Worm (Caenorhabditis elegans): ENCODE measurements around the gene metl-1.

The metl-1 gene

ce11 chrII:11452498-11453005, 20.8 kb downstream of the metl-1 start, which contains the start of gene rsp-2:
TSS of gene rsp-2 (minus strand) at chrII:11452955.
- TF ChIP-seq lin-32 (GFP tag; optimal IDR thresholded peaks at IDR 0.05), result no peak
- TF ChIP-seq snpc-4 (tag; optimal IDR thresholded peaks at IDR 0.05), result no peak
- no peak for TF ChIP-seq zip-8 (tag; optimal IDR thresholded peaks at IDR 0.05)
- no peak for TF ChIP-seq ham-2 (GFP tag; optimal IDR thresholded peaks at IDR 0.05)
- no peak for TF ChIP-seq nhr-76 (tag; optimal IDR thresholded peaks at IDR 0.05)
- no peak for TF ChIP-seq hlh-1 (tag; optimal IDR thresholded peaks at IDR 0.05)
- no peak for TF ChIP-seq unc-120 (tag; optimal IDR thresholded peaks at IDR 0.05; ENCODE audit: poor library complexity, severe bottlenecking)
- TF ChIP-seq bed-3 (GFP tag; optimal IDR thresholded peaks at IDR 0.05), result no peak
- TF ChIP-seq elt-3 (tag; optimal IDR thresholded peaks at IDR 0.05), result no peak
- TF ChIP-seq unc-39 (tag; optimal IDR thresholded peaks at IDR 0.05), result no peak
- TF ChIP-seq drap-1 (GFP tag; optimal IDR thresholded peaks at IDR 0.05), result no peak
- TF ChIP-seq cnd-1 (tag; optimal IDR thresholded peaks at IDR 0.05), result no peak
- TF ChIP-seq ceh-39 (tag; optimal IDR thresholded peaks at IDR 0.05), result no peak
- no peak for TF ChIP-seq mep-1 (tag; optimal IDR thresholded peaks at IDR 0.05)
- TF ChIP-seq nhr-237 (tag; optimal IDR thresholded peaks at IDR 0.05), result no peak
- no peak for TF ChIP-seq sem-2 (GFP tag; optimal IDR thresholded peaks at IDR 0.05)

- no peak for TF ChIP-seq cnd-1 (tag; optimal IDR thresholded peaks at IDR 0.05)
Measured at ce11 chrII:11451738-11452137, 21.6 kb downstream of the metl-1 start.

ce11 chrII:11450882-11451281, 22.5 kb downstream of the metl-1 start:
- TF ChIP-seq unc-62 (GFP tag; optimal IDR thresholded peaks at IDR 0.05) (no peak), cnd-1 (tag; optimal IDR thresholded peaks at IDR 0.05) (no peak), drap-1 (GFP tag; optimal IDR thresholded peaks at IDR 0.05) (no peak), M03D4.4 (tag; optimal IDR thresholded peaks at IDR 0.05) (no peak), ceh-43 (GFP tag; optimal IDR thresholded peaks at IDR 0.05) (no peak), ces-1 (GFP tag; optimal IDR thresholded peaks at IDR 0.05) (no peak), nhr-28 (tag; optimal IDR thresholded peaks at IDR 0.05) (no peak)

- TF ChIP-seq hlh-1 (tag; optimal IDR thresholded peaks at IDR 0.05), result no peak
- no peak for TF ChIP-seq lsy-2 (tag; optimal IDR thresholded peaks at IDR 0.05)
- no peak for TF ChIP-seq ztf-11 (tag; optimal IDR thresholded peaks at IDR 0.05)
- TF ChIP-seq drap-1 (GFP tag; optimal IDR thresholded peaks at IDR 0.05), result no peak
- TF ChIP-seq unc-62 (GFP tag; optimal IDR thresholded peaks at IDR 0.05), result no peak
- no peak for TF ChIP-seq snpc-4 (tag; optimal IDR thresholded peaks at IDR 0.05)
- no peak for TF ChIP-seq zip-8 (tag; optimal IDR thresholded peaks at IDR 0.05)
- TF ChIP-seq nhr-2 (tag; optimal IDR thresholded peaks at IDR 0.05), result no peak
- no peak for TF ChIP-seq unc-120 (tag; optimal IDR thresholded peaks at IDR 0.05; ENCODE audit: poor library complexity, severe bottlenecking)
- TF ChIP-seq lin-13 (tag; optimal IDR thresholded peaks at IDR 0.05), result no peak
- TF ChIP-seq lin-32 (GFP tag; optimal IDR thresholded peaks at IDR 0.05), result no peak
Measured at ce11 chrII:11448753-11449152, 24.6 kb downstream of the metl-1 start, which contains the start of gene W02B12.1. TSS of gene W02B12.1 (plus strand) at chrII:11449021.

- TF ChIP-seq lin-13 (tag; optimal IDR thresholded peaks at IDR 0.05) (no peak), ceh-43 (GFP tag; optimal IDR thresholded peaks at IDR 0.05) (no peak), unc-120 (tag; optimal IDR thresholded peaks at IDR 0.05; ENCODE audit: poor library complexity, severe bottlenecking) (no peak), nhr-76 (tag; optimal IDR thresholded peaks at IDR 0.05) (no peak), hlh-1 (tag; optimal IDR thresholded peaks at IDR 0.05) (no peak), ceh-83 (GFP tag; optimal IDR thresholded peaks at IDR 0.05) (no peak), M03D4.4 (tag; optimal IDR thresholded peaks at IDR 0.05) (no peak), flh-1 (GFP tag; optimal IDR thresholded peaks at IDR 0.05) (no peak), ces-1 (GFP tag; optimal IDR thresholded peaks at IDR 0.05) (no peak), zip-8 (tag; optimal IDR thresholded peaks at IDR 0.05) (no peak), blmp-1 (tag; optimal IDR thresholded peaks at IDR 0.05) (no peak)
Measured at ce11 chrII:11444973-11445372, 28.4 kb downstream of the metl-1 start, which contains the start of gene W02B12.13. TSS of gene W02B12.13 (plus strand) at chrII:11445273.

ce11 chrII:11443862-11444261, 29.5 kb downstream of the metl-1 start, which contains the start of gene adbp-1:
TSS of gene adbp-1 (plus strand) at chrII:11444162.
- TF ChIP-seq elt-3 (tag; optimal IDR thresholded peaks at IDR 0.05) (no peak), zip-8 (tag; optimal IDR thresholded peaks at IDR 0.05) (no peak), ces-1 (GFP tag; optimal IDR thresholded peaks at IDR 0.05) (no peak), elt-1 (tag; optimal IDR thresholded peaks at IDR 0.05; ENCODE audit: borderline replicate concordance, insufficient read depth) (no peak), sptf-1 (tag; optimal IDR thresholded peaks at IDR 0.05) (no peak), unc-39 (tag; optimal IDR thresholded peaks at IDR 0.05) (no peak), ceh-43 (GFP tag; optimal IDR thresholded peaks at IDR 0.05) (no peak), mep-1 (tag; optimal IDR thresholded peaks at IDR 0.05) (no peak), hlh-1 (tag; optimal IDR thresholded peaks at IDR 0.05) (no peak), cnd-1 (tag; optimal IDR thresholded peaks at IDR 0.05) (no peak), lsy-2 (tag; optimal IDR thresholded peaks at IDR 0.05) (no peak), bed-3 (GFP tag; optimal IDR thresholded peaks at IDR 0.05) (no peak), unc-62 (GFP tag; optimal IDR thresholded peaks at IDR 0.05) (no peak), mab-5 (tag; optimal IDR thresholded peaks at IDR 0.05) (no peak), lin-32 (GFP tag; optimal IDR thresholded peaks at IDR 0.05) (no peak), ceh-39 (tag; optimal IDR thresholded peaks at IDR 0.05) (no peak), blmp-1 (tag; optimal IDR thresholded peaks at IDR 0.05) (no peak), nhr-28 (tag; optimal IDR thresholded peaks at IDR 0.05) (no peak), lin-13 (tag; optimal IDR thresholded peaks at IDR 0.05) (no peak), nhr-76 (tag; optimal IDR thresholded peaks at IDR 0.05) (no peak)
